Worm (Caenorhabditis elegans) whole organism, young adult: Measurements from ENCODE around the gene F43G6.7.

Source experiments
- F57A8.1 ChIP-seq: fragments of 200-800 bp; sonication (Bioruptor generic); optimal IDR thresholded peaks from 2 replicates; lab custom pipeline; 2018; ENCODE audit warnings: mild to moderate bottlenecking, missing genetic modification characterization, moderate library complexity, missing compliant biosample characterization
- K11D2.4 ChIP-seq: fragments of 200-800 bp; sonication (Bioruptor generic); IDR thresholded peaks from 2 replicates; pipeline ENCODE4 v1.3.6; 2022; ENCODE audit warnings: missing genetic modification reagents, missing genetic modification characterization, missing compliant biosample characterization
- K12H6.12 ChIP-seq: fragments of 200-800 bp; sonication (Bioruptor generic); optimal IDR thresholded peaks from 2 replicates; lab custom pipeline; 2018; ENCODE audit warnings: mild to moderate bottlenecking, missing genetic modification characterization, missing compliant biosample characterization
- ama-1 ChIP-seq, 3 experiments: fragments of 150-350 bp in 1 of 3; sonication (generic microtip) in 2 of 3; optimal IDR thresholded peaks; 2 replicates each; lab custom pipeline; 2014 to 2018; ENCODE audit warnings: missing biosample characterization in 2 of 3, missing genetic modification characterization in 2 of 3, missing genetic modification reagents in 2 of 3
- aptf-2 ChIP-seq: fragments of 200-800 bp; sonication (Bioruptor generic); conservative IDR thresholded peaks from 2 replicates; pipeline ENCODE4 v1.3.6; 2022; ENCODE audit warnings: missing genetic modification reagents, missing genetic modification characterization, missing compliant biosample characterization
- him-1 ChIP-seq: sonication (generic microtip); optimal IDR thresholded peaks from 2 replicates; lab custom pipeline; 2016; ENCODE audit warnings: missing genotype, missing genetic modification reagents, missing genetic modification characterization, missing compliant biosample characterization
- lin-40 ChIP-seq: sonication (generic microtip); optimal IDR thresholded peaks from 2 replicates; lab custom pipeline; 2016; ENCODE audit warnings: missing genetic modification characterization, mild to moderate bottlenecking, missing compliant biosample characterization, missing genotype, missing genetic modification reagents
- sea-2 ChIP-seq: fragments of 200-800 bp; sonication (Bioruptor generic); IDR thresholded peaks from 2 replicates; pipeline ENCODE4 v1.3.6; 2022; ENCODE audit warnings: missing genetic modification characterization, missing compliant biosample characterization
- tbx-9 ChIP-seq: sonication (generic microtip); optimal IDR thresholded peaks from 2 replicates; lab custom pipeline; 2016; ENCODE audit warnings: borderline replicate concordance, missing genetic modification characterization, inconsistent platforms, missing compliant biosample characterization
- tlf-1 ChIP-seq: fragments of 200-800 bp; sonication (Bioruptor generic); optimal IDR thresholded peaks from 2 replicates; lab custom pipeline; 2018; ENCODE audit warnings: mild to moderate bottlenecking, missing genetic modification characterization, missing compliant biosample characterization
- unc-130 ChIP-seq: sonication (generic microtip); optimal IDR thresholded peaks from 2 replicates; lab custom pipeline; 2016; ENCODE audit warnings: missing genetic modification reagents, missing genetic modification characterization, missing compliant biosample characterization
- ztf-22 ChIP-seq: fragments of 200-800 bp; sonication (Bioruptor generic); optimal IDR thresholded peaks from 2 replicates; lab custom pipeline; 2018; ENCODE audit warnings: mild to moderate bottlenecking, missing genetic modification characterization, moderate library complexity, missing compliant biosample characterization
- ztf-25 ChIP-seq: fragments of 200-800 bp; sonication (Bioruptor generic); IDR thresholded peaks from 2 replicates; pipeline ENCODE4 v1.3.6; 2022; ENCODE audit warnings: missing genetic modification reagents, missing genetic modification characterization, missing compliant biosample characterization

ce11 chrII:11844984-11845383, 34.4 kb downstream of the F43G6.7 start:
- TF ChIP-seq F57A8.1 (GFP tag; lab: Kevin White, UChicago) (no peak), sea-2 (no peak), him-1 (tag; lab: Kevin White, UChicago) (no peak), K12H6.12 (no peak), tbx-9 (no peak), unc-130 (GFP tag; lab: Kevin White, UChicago) (no peak), tlf-1 (GFP tag; lab: Kevin White, UChicago) (no peak), ztf-25 (GFP tag; lab: Robert Waterston, UW) (no peak), aptf-2 (GFP tag; lab: Robert Waterston, UW) (no peak), ztf-22 (GFP tag; lab: Kevin White, UChicago) (no peak), ama-1 (optimal IDR thresholded peaks at IDR 0.05; lab: Kevin White, UChicago) (no peak), ama-1 (GFP tag; optimal IDR thresholded peaks at IDR 0.05; lab: Kevin White, UChicago) (no peak), lin-40 (tag; lab: Kevin White, UChicago) (no peak), K11D2.4 (GFP tag; lab: Robert Waterston, UW) (no peak)
